Fruit fly (Drosophila melanogaster): ENCODE measurements around the gene CG17328.
A peak's percentile ranks its signal among the peaks of the same experiment; 100 is the strongest.

CG17328 gene

DNA sequence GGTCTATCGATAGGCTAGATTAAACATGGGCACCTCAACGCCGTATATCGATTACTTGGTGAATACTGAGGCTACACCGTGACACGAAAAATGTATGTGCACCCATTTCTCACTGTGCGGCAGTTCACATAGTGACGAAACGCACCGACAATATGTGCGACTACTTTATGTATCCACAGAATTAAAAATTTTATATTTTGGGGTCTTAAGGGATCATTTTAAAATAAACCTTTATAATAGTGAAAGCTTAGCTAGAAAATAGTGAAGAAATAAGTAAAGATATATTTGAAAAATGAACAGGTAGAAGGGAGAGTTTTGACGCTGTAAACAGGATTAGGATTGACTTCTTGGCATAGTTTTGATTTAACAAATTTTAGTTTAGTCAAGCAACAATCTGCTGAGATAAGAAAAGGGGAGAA, 29.4 kb downstream of the CG17328 start, which contains the start of gene mRpL4 (continued):
- TF ChIP-seq phol (tag; optimal IDR thresholded peaks at IDR 0.05) (peak; percentile 79), Pdp1 (GFP tag; optimal IDR thresholded peaks at IDR 0.05) (peak in 1 of 2 experiments; percentile 83), Mrtf (GFP tag; IDR thresholded peaks at IDR 0.05) (no peak; the same call in 2 of the 3 replicates), bab2 (GFP tag; optimal IDR thresholded peaks at IDR 0.05) (peak; percentile 70), CG1602 (GFP tag; optimal IDR thresholded peaks at IDR 0.05) (peak; percentile 58), CG17912 (GFP tag; optimal IDR thresholded peaks at IDR 0.05) (no peak), CG14441 (GFP tag; IDR thresholded peaks at IDR 0.05) (peak; percentile 64), CG6654 (GFP tag; optimal IDR thresholded peaks at IDR 0.05) (no peak), CHES-1-like (GFP tag; optimal IDR thresholded peaks at IDR 0.05) (peak; percentile 76), sr (GFP tag; IDR thresholded peaks at IDR 0.05) (no peak), vvl (GFP tag; IDR thresholded peaks at IDR 0.05) (peak; percentile 69), wdn (GFP tag; IDR thresholded peaks at IDR 0.05) (peak; percentile 18; the same call in 1 of the 2 replicates), CG12391 (tag; optimal IDR thresholded peaks at IDR 0.05) (peak; percentile 72), CG10321 (GFP tag; IDR thresholded peaks at IDR 0.05) (no peak), Dbx (GFP tag; IDR thresholded peaks at IDR 0.05) (peak; percentile 66; the same call in 1 of the 3 replicates), pho (GFP tag; optimal IDR thresholded peaks at IDR 0.05) (peak; percentile 75), disco-r (GFP tag; optimal IDR thresholded peaks at IDR 0.05) (peak; percentile 35), CG1647 (GFP tag; optimal IDR thresholded peaks at IDR 0.05) (peak; percentile 46), fd3F (GFP tag; optimal IDR thresholded peaks at IDR 0.05) (peak; percentile 22), ewg (GFP tag; optimal IDR thresholded peaks at IDR 0.05) (peak; percentile 9), MBD-R2 (GFP tag; IDR thresholded peaks at IDR 0.05) (peak; percentile 94), CG4282 (GFP tag; optimal IDR thresholded peaks at IDR 0.05) (peak; percentile 82), pb (GFP tag; optimal IDR thresholded peaks at IDR 0.05) (peak; percentile 52), pnt (GFP tag; optimal IDR thresholded peaks at IDR 0.05) (peak; percentile 75), ato (GFP tag; IDR thresholded peaks at IDR 0.05; ENCODE audit: partially characterized antibody) (peak; percentile 99), CG9437 (GFP tag; optimal IDR thresholded peaks at IDR 0.05) (peak; percentile 27), bsh (GFP tag; optimal IDR thresholded peaks at IDR 0.05) (peak in 1 of 2 experiments; percentile 64), sug (tag; optimal IDR thresholded peaks at IDR 0.05) (no peak), cad (GFP tag; optimal IDR thresholded peaks at IDR 0.05) (no peak), CG12744 (GFP tag; optimal IDR thresholded peaks at IDR 0.05) (peak; percentile 47), ac (GFP tag; optimal IDR thresholded peaks at IDR 0.05) (no peak), CG17385 (GFP tag; optimal IDR thresholded peaks at IDR 0.05) (peak; percentile 40), Mad (GFP tag; optimal IDR thresholded peaks at IDR 0.05) (no peak), CG4820 (GFP tag; optimal IDR thresholded peaks at IDR 0.05) (peak; percentile 61), tna (GFP tag; IDR thresholded peaks at IDR 0.05; ENCODE audit: partially characterized antibody) (peak; percentile 99), CrebB (tag; optimal IDR thresholded peaks at IDR 0.05) (no peak), Nf-YC (tag; optimal IDR thresholded peaks at IDR 0.05) (no peak), da (GFP tag; optimal IDR thresholded peaks at IDR 0.05) (no peak), CG7745 (tag; optimal IDR thresholded peaks at IDR 0.05) (no peak), Ada2b (GFP tag; IDR thresholded peaks at IDR 0.05) (peak; percentile 41; the same call in 1 of the 2 replicates), CG10209 (GFP tag; optimal IDR thresholded peaks at IDR 0.05) (peak; percentile 42), Lpt (GFP tag; optimal IDR thresholded peaks at IDR 0.05) (no peak), H15 (GFP tag; IDR thresholded peaks at IDR 0.05) (peak; percentile 65; the same call in 2 of the 3 replicates), slou (GFP tag; optimal IDR thresholded peaks at IDR 0.05) (peak; percentile 60), BtbVII (GFP tag; optimal IDR thresholded peaks at IDR 0.05) (no peak), knrl (GFP tag; IDR thresholded peaks at IDR 0.05; ENCODE audit: partially characterized antibody) (peak; percentile 99), zfh1 (GFP tag; IDR thresholded peaks at IDR 0.05) (peak; percentile 72), kah (GFP tag; optimal IDR thresholded peaks at IDR 0.05) (no peak), Neu2 (GFP tag; optimal IDR thresholded peaks at IDR 0.05; ENCODE audit: borderline replicate concordance) (no peak), luna (GFP tag; optimal IDR thresholded peaks at IDR 0.05) (peak; percentile 29), CG10431 (GFP tag; optimal IDR thresholded peaks at IDR 0.05) (no peak)

All from whole organism, embryonic.